Worm (Caenorhabditis elegans) whole organism, young adult: ENCODE data around the gene bec-1.

Experiments used
- B0261.1 ChIP-seq: sonication (generic microtip); optimal IDR thresholded peaks from 2 replicates; lab custom pipeline; 2016; ENCODE audit warnings: mild to moderate bottlenecking, missing genetic modification characterization, moderate library complexity, missing compliant biosample characterization
- B0336.3 ChIP-seq: fragments of 200-800 bp; sonication (Bioruptor generic); IDR thresholded peaks from 2 replicates; pipeline ENCODE4 v1.3.6; 2022; ENCODE audit warnings: missing genetic modification characterization, missing compliant biosample characterization
- K12H6.12 ChIP-seq: fragments of 200-800 bp; sonication (Bioruptor generic); optimal IDR thresholded peaks from 2 replicates; lab custom pipeline; 2018; ENCODE audit warnings: mild to moderate bottlenecking, missing genetic modification characterization, missing compliant biosample characterization
- Y56A3A.18 ChIP-seq: fragments of 200-800 bp; sonication (Bioruptor generic); IDR thresholded peaks from 2 replicates; pipeline ENCODE4 v1.3.6; 2022; ENCODE audit warnings: missing genetic modification reagents, missing genetic modification characterization, missing compliant biosample characterization
- atf-7 ChIP-seq: sonication (generic microtip); optimal IDR thresholded peaks from 2 replicates; lab custom pipeline; 2017; ENCODE audit warnings: mild to moderate bottlenecking, missing genetic modification characterization, missing compliant biosample characterization
- dpl-1 ChIP-seq: fragments of 150-350 bp; optimal IDR thresholded peaks from 2 replicates; lab custom pipeline; 2014; ENCODE audit warnings: missing biosample characterization, missing genetic modification reagents, missing genetic modification characterization
- pha-4 ChIP-seq: fragments of 150-350 bp; sonication (generic microtip); optimal IDR thresholded peaks from 2 replicates; lab custom pipeline; 2014; ENCODE audit warnings: missing biosample characterization, missing genetic modification reagents, missing genetic modification characterization
- snpc-4 ChIP-seq, 5 experiments: fragments of 150-350 bp in 1 of 5; sonication (generic microtip) in 4 of 5; optimal IDR thresholded peaks; 2 replicates each; lab custom pipeline; 2014 to 2018; ENCODE audit warnings: missing genetic modification characterization in 5 of 5, missing biosample characterization in 3 of 5, antibody characterized with exemption in 2 of 5, mild to moderate bottlenecking in 2 of 5, missing compliant biosample characterization in 2 of 5, missing genotype in 2 of 5, moderate library complexity in 2 of 5, missing genetic modification reagents in 1 of 5
- unc-130 ChIP-seq: sonication (generic microtip); optimal IDR thresholded peaks from 2 replicates; lab custom pipeline; 2016; ENCODE audit warnings: missing genetic modification reagents, missing genetic modification characterization, missing compliant biosample characterization
- unc-62 ChIP-seq: fragments of 150-350 bp; optimal IDR thresholded peaks from 2 replicates; lab custom pipeline; 2014; ENCODE audit warnings: missing biosample characterization, missing genetic modification reagents, missing genetic modification characterization

ce11 chrIV:5627056-5627455 lies 37.2 kb downstream of the bec-1 start, which contains the start of gene srsx-14:
- TF ChIP-seq K12H6.12 (tag; lab: Kevin White, UChicago) (no peak), unc-130 (GFP tag; lab: Kevin White, UChicago) (no peak), B0261.1 (tag; lab: Kevin White, UChicago) (no peak), dpl-1 (GFP tag; lab: Kevin White, UChicago) (no peak), atf-7 (tag; lab: Kevin White, UChicago) (no peak), B0336.3 (GFP tag; lab: Robert Waterston, UW) (no peak), snpc-4 (GFP tag; optimal IDR thresholded peaks at IDR 0.05; lab: Kevin White, UChicago) (no peak), snpc-4 (tag; optimal IDR thresholded peaks at IDR 0.05; lab: Kevin White, UChicago) (no peak), pha-4 (no peak), Y56A3A.18 (GFP tag; lab: Robert Waterston, UW) (no peak), unc-62 (GFP tag; lab: Kevin White, UChicago) (no peak)
